Worm (Caenorhabditis elegans): ENCODE results near the gene srx-7.

srx-7 gene

DNA sequence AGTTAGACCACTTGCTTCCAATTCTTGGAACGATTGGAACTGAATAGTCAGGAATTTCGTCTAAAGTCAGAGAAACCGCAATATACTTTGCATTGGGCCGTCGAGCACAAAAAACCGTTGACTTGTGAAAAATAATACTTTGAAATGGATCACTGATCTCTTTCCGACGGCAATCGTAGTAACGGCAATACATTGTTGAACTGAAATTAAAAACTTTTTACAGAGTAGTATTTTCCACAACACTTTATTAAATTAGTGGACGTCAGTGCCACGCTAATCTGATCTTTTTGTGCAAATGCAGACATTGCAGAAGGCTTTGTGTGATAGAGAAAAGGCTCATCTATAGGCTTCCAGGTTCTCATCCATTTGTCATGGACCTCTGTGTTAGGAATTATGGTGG, 7.6 kb upstream of the srx-7 start:
- TF ChIP-seq ama-1 (optimal IDR thresholded peaks at IDR 0.05) (no peak), B0310.2 (tag; optimal IDR thresholded peaks at IDR 0.05) (no peak), tbx-37 (GFP tag; conservative IDR thresholded peaks at IDR 0.05) (no peak), hmbx-1 (tag; optimal IDR thresholded peaks at IDR 0.05) (no peak), aly-1 (tag; optimal IDR thresholded peaks at IDR 0.05) (no peak), ets-7 (tag; optimal IDR thresholded peaks at IDR 0.05) (no peak), flt-1 (GFP tag; IDR thresholded peaks at IDR 0.05) (no peak), sea-1 (GFP tag; conservative IDR thresholded peaks at IDR 0.05) (no peak), pes-1 (GFP tag; IDR thresholded peaks at IDR 0.05) (no peak), F13C5.2 (tag; optimal IDR thresholded peaks at IDR 0.05) (no peak), tbx-11 (GFP tag; IDR thresholded peaks at IDR 0.05) (no peak), tra-4 (tag; optimal IDR thresholded peaks at IDR 0.05) (no peak)

DNA sequence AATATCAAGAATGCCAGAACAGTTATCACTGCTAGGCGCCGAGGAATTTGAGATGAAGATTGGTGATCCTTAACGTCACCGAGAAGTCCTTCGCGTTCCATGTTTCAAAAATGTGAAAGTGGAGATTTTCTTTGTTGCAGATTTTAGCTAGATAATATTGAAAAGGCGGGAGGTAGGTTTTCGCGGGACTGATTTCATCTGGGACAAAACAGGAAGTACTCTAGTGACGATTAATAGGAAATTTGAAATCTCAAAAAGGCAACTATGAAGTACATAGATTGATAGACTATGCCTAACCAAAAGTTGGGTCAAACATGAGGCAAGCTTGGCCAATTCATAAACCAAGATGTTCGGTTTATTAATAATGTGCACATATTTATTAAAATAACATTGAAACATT, 6.9 kb upstream of the srx-7 start, which contains the start of gene C14C6.8:
Gene C14C6.8 (minus strand): TSS at position 101 of the 400 bp plus-strand sequence.
- TF ChIP-seq tbx-11 (GFP tag; IDR thresholded peaks at IDR 0.05) (no peak), ceh-36 (tag; optimal IDR thresholded peaks at IDR 0.05) (no peak), scrt-1 (GFP tag; IDR thresholded peaks at IDR 0.05) (no peak), flt-1 (GFP tag; IDR thresholded peaks at IDR 0.05) (no peak), ets-7 (tag; optimal IDR thresholded peaks at IDR 0.05) (no peak), ama-1 (optimal IDR thresholded peaks at IDR 0.05) (no peak), B0310.2 (tag; optimal IDR thresholded peaks at IDR 0.05) (no peak)

DNA sequence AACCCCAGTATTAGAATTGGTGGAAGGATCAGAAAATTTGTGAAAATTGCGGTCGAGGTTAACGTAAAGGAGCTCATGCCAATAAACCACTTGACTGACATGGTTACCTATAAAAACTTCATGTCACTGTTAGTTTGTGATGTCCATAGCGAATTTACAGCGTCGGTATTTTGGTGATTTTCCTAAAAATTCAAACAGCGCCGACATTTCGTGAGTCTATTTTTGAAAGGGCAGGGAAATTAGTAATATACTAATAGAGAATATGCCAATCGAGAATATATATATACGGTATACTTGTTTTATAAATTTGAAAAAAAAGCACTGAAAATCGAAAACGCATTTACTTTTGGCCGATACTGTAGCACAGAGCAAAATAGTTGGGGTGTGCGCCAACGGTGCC, 3.9 kb upstream of the srx-7 start, which contains the start of gene srx-8:
Gene srx-8 (minus strand): TSS at position 101 of the 400 bp plus-strand sequence.
- TF ChIP-seq tbx-37 (GFP tag; conservative IDR thresholded peaks at IDR 0.05), result no peak
- no peak for TF ChIP-seq ama-1 (optimal IDR thresholded peaks at IDR 0.05)
- TF ChIP-seq ceh-36 (tag; optimal IDR thresholded peaks at IDR 0.05), result no peak
- TF ChIP-seq tra-4 (tag; optimal IDR thresholded peaks at IDR 0.05), result no peak
- no peak for TF ChIP-seq hmbx-1 (tag; optimal IDR thresholded peaks at IDR 0.05)
- TF ChIP-seq scrt-1 (GFP tag; IDR thresholded peaks at IDR 0.05), result no peak

DNA sequence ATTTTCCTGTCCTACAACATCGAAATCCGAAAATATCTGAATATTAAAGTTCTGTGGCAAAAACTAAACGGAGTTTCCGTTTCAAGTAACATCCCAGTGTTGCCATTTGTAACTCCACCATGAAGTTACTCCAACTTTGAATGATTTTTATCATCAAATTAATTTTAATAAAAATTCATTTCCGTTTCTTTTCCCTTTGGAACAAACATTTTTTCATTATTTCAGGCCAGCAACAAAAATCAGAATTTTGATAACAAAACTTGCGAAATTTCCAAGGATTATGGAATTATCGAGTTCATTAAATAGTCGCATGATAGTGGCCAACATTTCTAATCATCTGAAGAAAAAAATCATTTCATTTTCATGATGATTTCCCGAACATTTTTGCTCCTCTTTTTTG, 2.8 kb downstream of the srx-7 start, which contains the start of gene C14C6.2:
Gene C14C6.2 (plus strand): TSS at position 301 of the 400 bp plus-strand sequence.
- no peak for TF ChIP-seq B0310.2 (tag; optimal IDR thresholded peaks at IDR 0.05)
- no peak for TF ChIP-seq hmg-4 (GFP tag; optimal IDR thresholded peaks at IDR 0.05)
- TF ChIP-seq F13C5.2 (tag; optimal IDR thresholded peaks at IDR 0.05), result no peak
- TF ChIP-seq scrt-1 (GFP tag; IDR thresholded peaks at IDR 0.05), result no peak
- no peak for TF ChIP-seq tbx-11 (GFP tag; IDR thresholded peaks at IDR 0.05)
- TF ChIP-seq hnd-1 (tag; optimal IDR thresholded peaks at IDR 0.05), result no peak
- TF ChIP-seq ceh-13 (GFP tag; optimal IDR thresholded peaks at IDR 0.05), result no peak
- TF ChIP-seq ama-1 (optimal IDR thresholded peaks at IDR 0.05), result no peak
- TF ChIP-seq sea-1 (GFP tag; conservative IDR thresholded peaks at IDR 0.05), result no peak
- no peak for TF ChIP-seq flt-1 (GFP tag; IDR thresholded peaks at IDR 0.05)
- no peak for TF ChIP-seq ceh-36 (tag; optimal IDR thresholded peaks at IDR 0.05)
- TF ChIP-seq tbx-37 (GFP tag; conservative IDR thresholded peaks at IDR 0.05), result no peak
- TF ChIP-seq hmbx-1 (tag; optimal IDR thresholded peaks at IDR 0.05), result no peak
- no peak for TF ChIP-seq pes-1 (GFP tag; IDR thresholded peaks at IDR 0.05)
- TF ChIP-seq tra-4 (tag; optimal IDR thresholded peaks at IDR 0.05), result no peak
- TF ChIP-seq aly-1 (tag; optimal IDR thresholded peaks at IDR 0.05), result no peak
- TF ChIP-seq ets-7 (tag; optimal IDR thresholded peaks at IDR 0.05), result no peak

DNA sequence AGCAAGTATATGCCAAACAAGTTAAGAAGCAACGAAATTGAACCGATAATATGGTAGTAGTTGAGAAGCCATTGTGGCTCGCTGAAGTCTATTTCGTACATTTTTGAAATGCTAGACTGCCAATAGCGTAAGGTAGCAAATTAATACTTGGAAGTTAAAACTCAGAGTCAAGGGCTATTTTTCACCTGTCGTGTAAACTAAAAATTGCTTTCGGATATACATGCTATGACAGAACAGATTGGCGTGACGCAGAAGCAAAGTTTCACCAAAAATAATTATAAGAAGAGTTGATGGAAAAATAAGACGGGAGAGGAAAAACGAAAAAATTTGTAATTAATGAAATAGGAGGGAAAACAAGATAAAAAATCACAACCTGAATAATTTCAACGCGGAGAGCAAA, 6.0 kb downstream of the srx-7 start, which contains the start of gene sri-73:
Gene sri-73 (minus strand): TSS at position 101 of the 400 bp plus-strand sequence.
- TF ChIP-seq tra-4 (tag; optimal IDR thresholded peaks at IDR 0.05), result no peak
- no peak for TF ChIP-seq scrt-1 (GFP tag; IDR thresholded peaks at IDR 0.05)
- no peak for TF ChIP-seq ceh-36 (tag; optimal IDR thresholded peaks at IDR 0.05)
- no peak for TF ChIP-seq tbx-11 (GFP tag; IDR thresholded peaks at IDR 0.05)
- TF ChIP-seq ceh-13 (GFP tag; optimal IDR thresholded peaks at IDR 0.05), result no peak
- no peak for TF ChIP-seq ama-1 (optimal IDR thresholded peaks at IDR 0.05)
- TF ChIP-seq hnd-1 (tag; optimal IDR thresholded peaks at IDR 0.05), result no peak
- TF ChIP-seq aly-1 (tag; optimal IDR thresholded peaks at IDR 0.05), result no peak
- no peak for TF ChIP-seq flt-1 (GFP tag; IDR thresholded peaks at IDR 0.05)
- TF ChIP-seq hmg-4 (GFP tag; optimal IDR thresholded peaks at IDR 0.05), result no peak
- no peak for TF ChIP-seq ets-7 (tag; optimal IDR thresholded peaks at IDR 0.05)
- no peak for TF ChIP-seq pes-1 (GFP tag; IDR thresholded peaks at IDR 0.05)
- TF ChIP-seq hmbx-1 (tag; optimal IDR thresholded peaks at IDR 0.05), result no peak
- no peak for TF ChIP-seq tbx-37 (GFP tag; conservative IDR thresholded peaks at IDR 0.05)
- TF ChIP-seq F13C5.2 (tag; optimal IDR thresholded peaks at IDR 0.05), result no peak
- no peak for TF ChIP-seq sea-1 (GFP tag; conservative IDR thresholded peaks at IDR 0.05)

DNA sequence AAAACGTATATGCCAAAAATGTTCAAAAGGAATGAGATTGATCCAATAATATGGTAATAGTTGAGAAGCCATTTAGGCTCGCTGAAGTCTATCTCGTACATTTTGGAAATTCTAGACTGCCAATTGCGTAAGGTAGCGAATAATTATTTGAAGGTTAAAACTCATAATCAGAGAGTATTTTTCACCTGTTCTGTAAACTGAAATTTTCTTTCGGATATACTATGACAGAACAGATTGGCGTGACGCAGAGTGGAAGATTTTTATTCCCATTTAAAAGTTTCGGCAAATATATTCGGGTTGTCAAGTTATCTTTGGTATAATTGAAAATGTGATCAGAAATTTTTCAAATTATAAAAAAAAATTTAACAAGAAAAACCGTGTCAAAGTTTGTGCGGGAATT, 8.1 kb downstream of the srx-7 start, which contains the start of gene sri-72:
Gene sri-72 (minus strand): TSS at position 101 of the 400 bp plus-strand sequence.
- TF ChIP-seq tbx-37 (GFP tag; conservative IDR thresholded peaks at IDR 0.05), result no peak
- no peak for TF ChIP-seq ceh-36 (tag; optimal IDR thresholded peaks at IDR 0.05)
- TF ChIP-seq hmg-4 (GFP tag; optimal IDR thresholded peaks at IDR 0.05), result no peak
- TF ChIP-seq sea-1 (GFP tag; conservative IDR thresholded peaks at IDR 0.05), result no peak
- TF ChIP-seq tra-4 (tag; optimal IDR thresholded peaks at IDR 0.05), result no peak
- no peak for TF ChIP-seq F13C5.2 (tag; optimal IDR thresholded peaks at IDR 0.05)
- TF ChIP-seq scrt-1 (GFP tag; IDR thresholded peaks at IDR 0.05), result no peak
- TF ChIP-seq ets-7 (tag; optimal IDR thresholded peaks at IDR 0.05), result no peak
- no peak for TF ChIP-seq ceh-13 (GFP tag; optimal IDR thresholded peaks at IDR 0.05)
- no peak for TF ChIP-seq pes-1 (GFP tag; IDR thresholded peaks at IDR 0.05)

DNA sequence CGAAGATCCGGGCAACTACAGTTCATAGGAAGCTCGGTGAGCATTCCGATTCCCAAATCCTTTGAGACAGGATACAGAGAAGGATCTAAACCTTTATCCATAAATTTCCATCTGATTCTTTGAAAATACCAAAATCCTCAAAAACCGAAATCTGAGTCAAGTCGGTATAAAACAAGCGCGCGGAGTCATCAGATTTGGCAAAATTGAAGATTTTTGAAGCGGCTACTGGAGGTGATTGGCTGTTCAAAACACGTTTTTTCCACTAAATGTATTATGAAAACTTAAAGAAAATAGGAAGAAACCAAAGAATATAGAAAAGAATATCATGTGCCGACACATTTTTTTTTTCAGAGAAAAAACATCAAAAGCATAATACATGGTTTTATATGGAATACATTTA, 14.6 kb downstream of the srx-7 start, which contains the start of gene C14C6.13:
Gene C14C6.13 (minus strand): TSS at position 101 of the 400 bp plus-strand sequence.
- TF ChIP-seq ama-1 (optimal IDR thresholded peaks at IDR 0.05) (no peak), sea-1 (GFP tag; conservative IDR thresholded peaks at IDR 0.05) (no peak), ets-7 (tag; optimal IDR thresholded peaks at IDR 0.05) (no peak), tbx-37 (GFP tag; conservative IDR thresholded peaks at IDR 0.05) (no peak), ceh-13 (GFP tag; optimal IDR thresholded peaks at IDR 0.05) (no peak), flt-1 (GFP tag; IDR thresholded peaks at IDR 0.05) (no peak), pes-1 (GFP tag; IDR thresholded peaks at IDR 0.05) (no peak), hmbx-1 (tag; optimal IDR thresholded peaks at IDR 0.05) (no peak), hnd-1 (tag; optimal IDR thresholded peaks at IDR 0.05) (no peak), tra-4 (tag; optimal IDR thresholded peaks at IDR 0.05) (no peak)
